Worm (Caenorhabditis elegans): ENCODE measurements around the gene acc-2.

DNA sequence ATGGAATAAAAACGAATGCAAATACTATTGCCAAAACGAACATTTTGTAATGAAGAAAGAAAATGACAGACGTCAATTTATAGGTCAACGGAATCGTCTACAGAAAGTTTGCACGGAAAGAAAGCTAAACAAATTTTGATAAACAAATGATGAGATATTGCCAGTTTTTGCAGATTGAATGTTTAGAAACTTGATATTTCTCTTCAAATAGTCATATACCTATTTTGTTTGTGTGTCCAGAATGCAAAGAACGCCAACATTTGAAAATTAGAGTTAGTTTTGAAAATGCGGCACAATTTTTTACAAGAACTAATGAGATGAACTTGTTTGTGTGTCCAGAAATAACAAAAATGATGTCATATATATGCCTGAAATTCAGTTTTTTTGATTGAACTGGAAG lies 28.7 kb downstream of the acc-2 start, which contains the start of gene Y73F4A.1:
- no peak for TF ChIP-seq tbx-2 (tag; optimal IDR thresholded peaks at IDR 0.05)
- no peak for TF ChIP-seq mdl-1 (tag; optimal IDR thresholded peaks at IDR 0.05)
- TF ChIP-seq ZK546.5 (tag; optimal IDR thresholded peaks at IDR 0.05), result no peak
- no peak for TF ChIP-seq elt-1 (tag; optimal IDR thresholded peaks at IDR 0.05)
- no peak for TF ChIP-seq nhr-76 (tag; optimal IDR thresholded peaks at IDR 0.05)
- TF ChIP-seq sea-2 (GFP tag; optimal IDR thresholded peaks at IDR 0.05), result no peak
- no peak for TF ChIP-seq ztf-4 (tag; optimal IDR thresholded peaks at IDR 0.05)
- no peak for TF ChIP-seq elt-2 (tag; optimal IDR thresholded peaks at IDR 0.05)
- no peak for TF ChIP-seq fkh-10 (GFP tag; optimal IDR thresholded peaks at IDR 0.05)
- TF ChIP-seq fos-1 (tag; optimal IDR thresholded peaks at IDR 0.05), result no peak
- TF ChIP-seq nhr-28 (tag; optimal IDR thresholded peaks at IDR 0.05), result no peak
- TF ChIP-seq nhr-12 (tag; optimal IDR thresholded peaks at IDR 0.05), result no peak
